Worm (Caenorhabditis elegans): ENCODE data around the gene acaa-2.
A peak's percentile ranks its signal among the peaks of the same experiment; 100 is the strongest.

The acaa-2 gene

DNA sequence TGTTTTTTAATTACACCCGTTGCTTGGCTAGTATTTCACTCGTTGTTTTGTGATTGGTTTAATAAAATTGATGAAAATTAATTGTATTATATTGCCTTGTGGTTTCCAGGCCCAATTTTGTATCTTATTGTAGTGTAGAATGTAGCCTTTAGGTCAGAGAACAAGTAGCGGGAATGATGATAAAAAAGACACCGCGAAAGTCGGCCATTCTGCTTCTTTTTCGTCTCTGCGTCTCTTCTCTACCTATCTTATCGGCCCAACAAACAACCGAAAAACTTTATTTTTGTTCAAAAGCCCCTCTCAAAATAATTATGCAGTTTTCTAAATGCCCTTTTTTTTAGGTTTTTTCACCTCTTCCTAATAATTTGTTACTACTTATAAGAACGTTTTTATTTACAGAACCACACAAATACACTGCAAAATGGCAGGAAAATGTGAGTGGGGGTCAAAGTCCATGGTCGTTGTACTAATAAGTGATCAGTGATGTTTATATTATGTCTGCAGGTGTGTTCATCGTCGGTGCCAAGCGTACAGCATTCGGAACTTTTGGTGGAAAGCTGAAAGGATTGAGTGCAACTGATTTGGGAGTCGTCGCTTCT is at the start of gene acaa-2:
Gene acaa-2, plus strand, starts transcription at position 400 of the 599 bp plus-strand sequence.
- peak; percentile 10 for TF ChIP-seq W03F9.2 (tag; optimal IDR thresholded peaks at IDR 0.05)
- TF ChIP-seq dao-5 (tag; optimal IDR thresholded peaks at IDR 0.05), result peak; percentile 27
- TF ChIP-seq him-1 (tag; optimal IDR thresholded peaks at IDR 0.05), result no peak

DNA sequence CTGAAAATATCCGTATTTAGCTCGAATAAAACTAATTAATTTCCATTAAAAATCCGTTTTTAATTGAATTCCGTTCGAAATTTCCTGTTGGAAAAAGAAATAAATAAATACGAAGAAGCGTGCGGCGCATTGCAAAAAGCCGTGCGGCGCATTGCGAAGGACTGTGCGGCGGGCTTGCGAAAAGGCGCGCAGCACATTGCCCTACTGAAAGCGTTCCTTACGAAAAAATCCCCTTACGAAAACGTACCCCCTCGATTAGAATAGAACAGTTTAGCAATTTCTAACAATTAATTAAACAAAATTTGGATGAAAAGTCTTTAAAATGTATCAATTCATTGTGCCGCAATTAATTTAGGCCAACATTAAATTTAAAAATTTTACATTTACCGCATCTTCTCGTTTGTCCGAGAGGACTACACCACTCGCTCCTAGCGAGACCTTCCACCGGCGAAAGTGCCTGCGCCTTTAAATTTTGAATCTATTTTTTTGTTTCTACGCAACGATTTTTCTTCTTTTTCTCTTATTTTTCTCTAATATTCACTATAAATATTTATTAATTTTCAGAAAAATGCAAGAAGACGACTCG is 48.4 kb upstream of the acaa-2 start, which contains the start of gene npp-18:
Gene npp-18, plus strand, starts transcription at position 565 of the 586 bp plus-strand sequence.
- TF ChIP-seq W03F9.2 (tag; optimal IDR thresholded peaks at IDR 0.05), result peak; percentile 43

DNA sequence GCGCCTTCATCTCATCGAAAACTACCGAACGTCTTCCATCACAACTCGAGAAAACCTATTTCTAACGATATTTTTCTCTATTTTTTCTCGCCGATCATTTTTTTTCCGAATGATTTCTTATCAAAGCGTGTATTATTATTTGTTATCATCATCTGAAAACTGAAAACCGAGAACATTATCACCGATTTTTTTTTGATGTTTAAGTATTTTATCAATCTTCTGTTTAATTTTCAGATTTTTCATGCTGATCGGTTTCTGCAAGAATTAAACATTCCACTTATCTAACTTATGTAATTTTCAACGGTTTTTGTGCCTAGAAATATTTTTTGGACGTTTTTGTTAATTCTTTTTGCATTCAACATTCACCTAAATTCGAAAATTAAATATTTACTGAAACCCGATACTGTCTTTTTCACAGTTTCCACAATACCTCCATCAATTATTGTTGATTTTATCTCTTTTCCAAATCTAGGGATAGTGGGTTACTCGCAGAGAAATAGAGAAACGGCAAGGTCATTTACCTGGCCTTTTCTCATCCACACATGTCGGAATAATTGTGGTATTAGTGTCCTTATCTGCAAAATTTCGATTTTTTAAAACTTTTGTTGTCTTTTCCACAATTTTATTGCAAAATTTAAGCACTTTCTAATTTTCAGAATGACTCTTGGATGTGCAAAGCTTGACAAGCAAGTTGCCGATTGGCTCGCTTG is 45.9 kb upstream of the acaa-2 start, which contains the start of gene pgm-2:
Gene pgm-2, plus strand, starts transcription at position 657 of the 710 bp plus-strand sequence.
- TF ChIP-seq dao-5 (tag; optimal IDR thresholded peaks at IDR 0.05) (no peak), him-1 (tag; optimal IDR thresholded peaks at IDR 0.05) (no peak), W03F9.2 (tag; optimal IDR thresholded peaks at IDR 0.05) (no peak)

DNA sequence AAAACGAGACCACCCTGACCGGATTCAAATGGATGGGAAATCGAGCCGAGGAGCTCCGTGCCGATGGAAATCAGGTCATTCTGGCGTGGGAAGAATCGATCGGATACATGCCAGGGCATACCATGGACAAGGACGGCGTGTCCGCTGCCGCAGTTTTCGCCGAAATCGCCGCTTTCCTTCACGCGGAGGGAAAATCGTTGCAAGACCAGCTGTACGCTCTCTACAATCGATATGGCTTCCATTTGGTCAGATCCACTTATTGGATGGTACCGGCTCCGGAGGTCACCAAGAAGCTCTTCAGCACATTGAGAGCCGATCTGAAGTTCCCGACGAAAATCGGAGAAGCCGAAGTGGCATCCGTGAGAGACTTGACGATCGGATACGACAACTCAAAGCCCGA is 42.8 kb upstream of the acaa-2 start:
- TF ChIP-seq him-1 (tag; optimal IDR thresholded peaks at IDR 0.05), result no peak
- TF ChIP-seq dao-5 (tag; optimal IDR thresholded peaks at IDR 0.05), result no peak
- TF ChIP-seq W03F9.2 (tag; optimal IDR thresholded peaks at IDR 0.05), result no peak

DNA sequence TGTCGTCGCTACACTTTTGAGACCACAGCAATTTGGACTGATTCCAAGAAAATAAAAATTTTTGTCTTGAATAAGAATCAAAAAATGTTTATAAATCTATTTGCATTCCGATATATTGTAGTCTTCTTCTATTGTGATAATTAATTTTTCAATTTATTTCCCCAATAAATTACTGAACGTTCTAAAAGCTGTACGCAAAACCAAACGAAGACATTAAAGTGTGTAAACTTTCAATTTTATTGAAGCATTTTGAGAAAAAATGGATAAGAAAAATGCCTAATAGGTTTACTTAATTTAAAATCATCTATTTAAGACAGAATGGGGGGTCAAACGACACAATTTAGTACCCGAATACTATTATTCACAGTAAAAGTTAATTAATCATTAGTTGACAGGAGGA is 42.2 kb upstream of the acaa-2 start:
- TF ChIP-seq W03F9.2 (tag; optimal IDR thresholded peaks at IDR 0.05) (no peak), dao-5 (tag; optimal IDR thresholded peaks at IDR 0.05) (no peak), him-1 (tag; optimal IDR thresholded peaks at IDR 0.05) (no peak)

DNA sequence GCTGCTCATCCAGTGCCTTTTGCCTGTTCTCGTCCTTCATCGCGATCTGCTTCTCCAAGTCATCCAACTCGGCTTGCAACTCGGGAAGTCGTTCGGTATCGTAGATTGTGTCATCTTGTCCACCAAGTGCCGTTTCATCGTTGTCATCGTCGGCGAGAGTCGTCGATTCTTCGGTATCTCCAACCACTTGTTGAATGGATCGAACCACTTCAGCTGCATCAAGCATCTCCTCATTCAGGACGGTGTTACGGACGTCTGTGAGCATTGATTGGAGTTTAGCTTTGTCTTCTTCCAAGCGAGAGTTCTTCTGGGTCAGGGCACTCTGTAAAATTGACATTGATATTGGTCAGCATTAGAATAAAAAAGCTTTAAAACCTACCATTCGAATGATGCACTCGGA is 39.2 kb upstream of the acaa-2 start:
- TF ChIP-seq him-1 (tag; optimal IDR thresholded peaks at IDR 0.05), result no peak
- TF ChIP-seq W03F9.2 (tag; optimal IDR thresholded peaks at IDR 0.05), result no peak
- no peak for TF ChIP-seq dao-5 (tag; optimal IDR thresholded peaks at IDR 0.05)

DNA sequence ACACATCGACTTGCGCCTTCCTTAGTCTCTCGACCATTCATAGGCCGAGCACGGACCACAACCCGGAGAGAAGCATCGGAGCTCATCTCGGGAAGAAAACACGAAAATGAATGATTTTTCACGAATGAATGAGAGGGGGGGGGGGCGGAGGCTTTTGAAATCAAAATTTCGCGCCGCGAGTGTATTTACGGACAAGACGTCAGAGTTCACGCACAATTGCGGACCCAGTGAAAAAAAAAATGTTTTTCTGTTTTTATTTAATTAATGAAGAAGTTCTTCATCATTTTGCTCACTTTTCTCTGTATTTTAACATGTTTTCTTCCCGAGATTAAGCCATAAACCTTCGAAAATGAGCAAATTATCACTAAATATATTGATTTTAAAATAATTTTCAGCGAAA is 37.6 kb upstream of the acaa-2 start, which contains the start of the genes klp-19 and slc-36.1:
Gene klp-19, minus strand, starts transcription at position 153 of the 400 bp plus-strand sequence.
Gene slc-36.1, plus strand, starts transcription at position 396 of the 400 bp plus-strand sequence.
- TF ChIP-seq him-1 (tag; optimal IDR thresholded peaks at IDR 0.05) (no peak), W03F9.2 (tag; optimal IDR thresholded peaks at IDR 0.05) (peak; percentile 52)

DNA sequence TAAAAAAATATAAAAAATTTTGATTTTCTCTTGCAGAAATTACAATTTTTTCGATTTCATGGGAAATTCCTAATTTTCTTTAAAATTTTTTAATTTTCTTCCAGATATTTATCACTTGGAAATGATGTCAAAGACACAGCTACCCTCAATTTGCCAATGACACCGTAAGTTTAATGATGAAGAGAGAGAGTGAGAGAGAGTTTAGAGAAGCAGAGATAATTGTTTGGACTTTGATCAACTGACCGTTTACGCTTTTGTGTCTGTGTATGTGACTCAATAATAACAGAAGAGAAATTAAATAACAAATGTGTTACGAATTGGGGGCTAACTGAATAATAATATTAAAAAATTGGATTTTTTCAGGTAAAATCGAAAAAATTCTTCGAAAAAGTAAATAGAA is 34.2 kb upstream of the acaa-2 start:
- no peak for TF ChIP-seq dao-5 (tag; optimal IDR thresholded peaks at IDR 0.05)
- no peak for TF ChIP-seq W03F9.2 (tag; optimal IDR thresholded peaks at IDR 0.05)
- TF ChIP-seq him-1 (tag; optimal IDR thresholded peaks at IDR 0.05), result no peak

DNA sequence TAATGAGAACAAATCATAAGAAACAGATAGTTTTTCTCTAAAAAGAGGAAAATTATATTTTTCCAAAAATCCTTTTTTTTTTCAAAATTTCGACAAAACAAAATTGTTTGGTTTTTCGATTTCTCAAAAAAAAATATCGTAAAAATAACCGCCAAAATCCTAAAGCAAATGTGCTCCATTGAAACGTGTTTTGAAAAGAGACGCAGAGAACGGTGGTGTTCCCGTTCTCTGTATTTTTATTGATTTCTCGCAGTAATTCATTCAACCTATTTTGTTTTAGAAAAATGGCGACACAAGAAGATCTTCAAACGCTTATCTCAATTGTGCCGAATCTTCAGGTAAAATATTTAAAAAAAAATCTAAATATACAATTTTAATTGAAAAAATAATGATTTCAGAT is 30.9 kb upstream of the acaa-2 start, which contains the start of gene Y43F4B.10:
Gene Y43F4B.10, plus strand, starts transcription at position 281 of the 400 bp plus-strand sequence.
- TF ChIP-seq him-1 (tag; optimal IDR thresholded peaks at IDR 0.05) (no peak), W03F9.2 (tag; optimal IDR thresholded peaks at IDR 0.05) (no peak), dao-5 (tag; optimal IDR thresholded peaks at IDR 0.05) (no peak)

DNA sequence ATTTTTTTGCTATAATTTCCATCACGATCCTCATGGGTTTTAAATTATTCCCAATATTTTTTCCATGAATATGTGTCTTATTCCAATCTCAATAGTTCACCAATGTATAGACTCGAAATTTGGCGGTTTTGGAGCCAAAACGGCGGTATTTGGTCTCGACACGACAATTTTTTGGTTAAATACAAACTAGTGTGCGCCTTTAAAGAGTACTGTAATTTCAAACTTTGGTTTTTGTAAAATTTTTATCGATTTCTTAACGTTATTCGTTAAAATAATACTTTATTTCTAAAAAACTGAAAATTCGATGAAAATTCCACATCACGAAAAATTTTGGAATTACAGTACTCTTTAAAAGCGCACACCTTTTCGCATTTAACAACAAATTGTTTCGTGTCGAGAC is 30.1 kb upstream of the acaa-2 start:
- TF ChIP-seq W03F9.2 (tag; optimal IDR thresholded peaks at IDR 0.05) (no peak), him-1 (tag; optimal IDR thresholded peaks at IDR 0.05) (no peak), dao-5 (tag; optimal IDR thresholded peaks at IDR 0.05) (no peak)

DNA sequence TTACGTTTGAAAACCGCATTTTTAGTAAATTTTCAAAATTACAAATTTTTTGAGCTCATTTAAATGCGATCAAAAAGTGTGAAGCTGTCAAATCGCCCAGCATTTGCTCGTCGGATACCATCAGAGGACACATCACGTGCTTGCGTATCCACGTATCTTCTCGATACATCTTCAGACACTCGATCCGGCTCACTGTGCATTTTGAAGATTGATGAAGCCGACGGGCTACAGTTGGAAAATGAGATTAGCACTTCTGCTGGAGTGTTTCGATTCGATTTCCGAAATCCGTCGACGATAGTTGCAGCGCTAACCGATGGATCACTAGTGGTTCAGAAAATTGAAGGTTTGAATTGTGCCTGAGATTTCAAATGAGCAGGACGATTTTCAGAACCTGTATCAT is 29.7 kb upstream of the acaa-2 start, which contains the start of gene dph-7:
Gene dph-7, plus strand, starts transcription at position 53 of the 400 bp plus-strand sequence.
- TF ChIP-seq him-1 (tag; optimal IDR thresholded peaks at IDR 0.05) (no peak), W03F9.2 (tag; optimal IDR thresholded peaks at IDR 0.05) (no peak), dao-5 (tag; optimal IDR thresholded peaks at IDR 0.05) (no peak)

DNA sequence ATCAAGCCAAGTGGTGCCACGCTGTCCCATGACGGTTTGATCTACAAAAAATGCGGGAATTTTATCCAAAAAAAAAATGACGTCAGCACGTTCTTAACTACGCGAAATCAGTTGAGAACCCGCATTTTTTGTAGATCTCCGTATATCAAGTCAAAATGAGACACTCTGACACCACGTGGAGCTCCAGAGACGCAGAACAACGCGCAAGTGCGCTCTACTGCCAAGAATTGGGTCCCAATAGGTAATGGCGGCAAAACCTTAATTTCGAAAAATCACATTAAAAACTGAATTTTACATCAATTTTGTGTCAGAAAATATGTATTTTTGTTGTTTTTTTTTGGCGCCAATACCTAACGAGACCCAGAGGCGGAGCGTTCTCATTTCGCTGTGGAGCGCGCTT is 27.8 kb upstream of the acaa-2 start:
- no peak for TF ChIP-seq dao-5 (tag; optimal IDR thresholded peaks at IDR 0.05)
- no peak for TF ChIP-seq W03F9.2 (tag; optimal IDR thresholded peaks at IDR 0.05)
- no peak for TF ChIP-seq him-1 (tag; optimal IDR thresholded peaks at IDR 0.05)

DNA sequence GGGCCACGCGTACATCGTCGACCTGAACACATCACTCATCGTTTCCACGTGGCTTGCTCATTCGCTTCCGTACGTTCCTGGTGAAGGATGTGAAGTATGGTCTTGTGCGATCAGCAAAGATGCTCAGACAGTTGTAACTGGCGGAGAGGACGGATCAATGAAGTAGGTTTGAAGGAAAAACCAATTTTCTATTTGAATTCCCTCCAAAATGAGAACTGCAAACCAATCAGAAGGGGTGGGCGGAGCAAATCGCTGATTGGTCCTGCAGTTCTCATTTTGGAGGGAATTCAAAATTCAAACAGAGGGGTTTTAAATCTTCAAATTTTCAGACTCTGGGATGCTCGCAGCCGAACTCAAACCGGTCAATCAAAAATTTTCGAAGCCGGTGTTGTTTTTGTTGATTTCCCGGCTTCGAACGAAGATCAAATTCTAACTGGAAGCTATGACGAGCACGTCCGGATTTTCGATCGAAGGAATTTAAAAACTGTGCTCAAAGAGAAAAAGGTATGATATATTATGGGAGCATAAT is 27.3 kb upstream of the acaa-2 start:
- TF ChIP-seq dao-5 (tag; optimal IDR thresholded peaks at IDR 0.05), result no peak
- no peak for TF ChIP-seq him-1 (tag; optimal IDR thresholded peaks at IDR 0.05)
- TF ChIP-seq W03F9.2 (tag; optimal IDR thresholded peaks at IDR 0.05), result no peak

DNA sequence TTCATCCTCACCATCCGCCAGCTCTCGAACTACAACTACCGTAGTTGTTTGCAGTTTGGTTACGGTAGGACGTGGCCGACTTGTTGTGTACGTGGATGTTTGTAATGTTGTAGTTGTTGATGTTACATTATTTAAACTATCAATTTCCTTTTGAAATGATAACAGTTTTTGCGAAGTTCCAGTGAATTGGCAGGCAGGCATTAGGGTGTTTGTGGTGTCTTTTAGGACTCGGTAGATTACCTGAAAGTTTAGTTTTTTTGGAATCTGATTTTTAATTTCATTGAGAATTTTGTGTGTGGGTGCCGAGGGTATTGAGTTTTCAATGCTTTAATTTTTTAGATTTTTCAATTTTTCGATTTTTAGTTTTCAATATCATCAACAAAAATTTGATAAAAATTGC is 22.2 kb upstream of the acaa-2 start, which contains the start of gene F53A2.11:
Gene F53A2.11, minus strand, starts transcription at position 101 of the 400 bp plus-strand sequence.
- TF ChIP-seq W03F9.2 (tag; optimal IDR thresholded peaks at IDR 0.05) (no peak), him-1 (tag; optimal IDR thresholded peaks at IDR 0.05) (no peak), dao-5 (tag; optimal IDR thresholded peaks at IDR 0.05) (no peak)

Measured in whole organism, L4/young adult.